Worm (Caenorhabditis elegans) whole organism, midembryonic: ENCODE measurements around the gene K02C4.2.

Experiments
- T22C8.4 ChIP-seq: fragments of 200-800 bp; sonication (Bioruptor generic); IDR thresholded peaks from 2 replicates; pipeline ENCODE4 v1.3.6; 2022; ENCODE audit warnings: missing genetic modification characterization, missing compliant biosample characterization
- flt-1 ChIP-seq: fragments of 200-800 bp; sonication (Bioruptor generic); IDR thresholded peaks from 2 replicates; pipeline ENCODE4 v1.3.6; 2022; ENCODE audit warnings: missing genetic modification characterization, missing compliant biosample characterization

- TF ChIP-seq flt-1 (GFP tag; lab: Robert Waterston, UW) (no peak), T22C8.4 (GFP tag; lab: Robert Waterston, UW) (no peak)
Measured at ce11 chrII:8091528-8091927, 16.0 kb downstream of the K02C4.2 start.
